Worm (Caenorhabditis elegans): ENCODE measurements around the gene F31F7.2.

The F31F7.2 gene

DNA sequence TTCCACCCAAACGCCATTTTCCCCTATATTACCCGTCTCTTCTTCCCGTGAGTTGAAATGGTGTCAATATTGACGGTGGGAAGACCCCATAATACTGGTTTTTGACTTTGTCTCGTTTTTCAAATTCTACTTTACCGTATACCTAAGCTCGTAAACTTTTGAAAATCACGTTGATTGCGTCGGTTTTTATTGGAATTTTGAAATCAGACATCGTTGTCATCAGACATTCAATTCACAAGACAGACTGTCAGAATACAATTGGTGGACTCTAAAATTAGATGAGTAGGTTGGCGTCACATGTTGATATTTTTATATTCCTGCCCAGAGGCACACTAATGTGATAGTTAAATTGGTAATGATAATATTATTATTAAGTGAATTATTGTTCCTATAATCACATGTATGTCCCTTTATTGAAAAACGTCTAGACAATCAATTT is 38.7 kb upstream of the F31F7.2 start (continued):
- TF ChIP-seq lir-3 (tag; optimal IDR thresholded peaks at IDR 0.05; ENCODE audit: poor library complexity) (peak; percentile 11), nhr-71 (tag; optimal IDR thresholded peaks at IDR 0.05) (peak; percentile 73), nhr-47 (tag; optimal IDR thresholded peaks at IDR 0.05) (peak; percentile 6)

DNA sequence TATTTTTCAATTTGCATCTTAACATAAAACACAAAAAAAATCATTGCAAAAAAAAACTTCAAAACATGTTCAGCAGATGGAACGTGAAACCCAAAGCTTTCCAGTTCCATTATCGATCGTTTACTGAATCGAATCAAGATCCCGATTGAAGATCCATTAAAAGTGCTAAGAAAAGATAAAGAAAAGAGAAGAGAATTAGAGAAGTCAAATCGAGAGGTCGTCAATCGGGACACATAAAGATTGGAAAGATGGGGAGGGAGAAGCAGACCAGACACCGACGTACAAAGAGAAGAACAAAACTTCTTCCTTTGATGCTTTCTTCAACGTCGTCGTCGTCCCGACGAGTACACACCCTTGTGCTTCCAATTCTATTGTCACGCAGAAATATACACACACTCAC is 37.8 kb upstream of the F31F7.2 start:
- TF ChIP-seq efl-1 (optimal IDR thresholded peaks at IDR 0.05) (no peak), efl-1 (GFP tag; optimal IDR thresholded peaks at IDR 0.05 in 1 of 2) (peak in 1 of 2 experiments; percentile 82), nhr-85 (tag) (peak; percentile 72), egl-13 (tag; optimal IDR thresholded peaks at IDR 0.05) (no peak), nhr-71 (tag; optimal IDR thresholded peaks at IDR 0.05) (peak; percentile 38), ceh-82 (tag; optimal IDR thresholded peaks at IDR 0.05) (no peak), fkh-8 (tag; optimal IDR thresholded peaks at IDR 0.05) (no peak), nhr-20 (tag; optimal IDR thresholded peaks at IDR 0.05) (no peak), zip-4 (GFP tag; optimal IDR thresholded peaks at IDR 0.05) (no peak), ceh-90 (tag; optimal IDR thresholded peaks at IDR 0.05) (no peak), hlh-17 (GFP tag; optimal IDR thresholded peaks at IDR 0.05; ENCODE audit: borderline replicate concordance) (no peak), unc-30 (tag; optimal IDR thresholded peaks at IDR 0.05) (no peak), nhr-11 (tag; optimal IDR thresholded peaks at IDR 0.05) (no peak), unc-86 (tag; optimal IDR thresholded peaks at IDR 0.05) (peak; percentile 8), nhr-90 (tag; optimal IDR thresholded peaks at IDR 0.05; ENCODE audit: poor library complexity) (no peak), nhr-237 (tag; optimal IDR thresholded peaks at IDR 0.05) (no peak), sox-4 (tag; optimal IDR thresholded peaks at IDR 0.05) (no peak), hpl-2 (GFP tag; optimal IDR thresholded peaks at IDR 0.05) (no peak), grh-1 (GFP tag; IDR thresholded peaks at IDR 0.05) (no peak), zag-1 (tag; optimal IDR thresholded peaks at IDR 0.05) (no peak), ama-1 (optimal IDR thresholded peaks at IDR 0.05) (no peak), tlp-1 (tag; optimal IDR thresholded peaks at IDR 0.05) (no peak), ztf-4 (tag; optimal IDR thresholded peaks at IDR 0.05) (no peak), rnt-1 (tag; optimal IDR thresholded peaks at IDR 0.05) (no peak), elt-3 (tag; optimal IDR thresholded peaks at IDR 0.05) (peak in 1 of 6 experiments; percentile 11), ceh-8 (GFP tag; optimal IDR thresholded peaks at IDR 0.05) (no peak), elt-2 (tag; optimal IDR thresholded peaks at IDR 0.05) (no peak), snu-23 (GFP tag; optimal IDR thresholded peaks at IDR 0.05) (peak; percentile 6), tbx-2 (tag; optimal IDR thresholded peaks at IDR 0.05) (no peak), blmp-1 (tag; optimal IDR thresholded peaks at IDR 0.05) (peak; percentile 53), aha-1 (tag; optimal IDR thresholded peaks at IDR 0.05) (no peak), mef-2 (tag; optimal IDR thresholded peaks at IDR 0.05) (no peak), mep-1 (tag; optimal IDR thresholded peaks at IDR 0.05) (peak; percentile 52), fkh-10 (GFP tag; optimal IDR thresholded peaks at IDR 0.05) (peak; percentile 44), lin-13 (GFP tag; optimal IDR thresholded peaks at IDR 0.05) (no peak), lsy-2 (tag; optimal IDR thresholded peaks at IDR 0.05) (peak; percentile 2 to 5), jun-1 (tag; optimal IDR thresholded peaks at IDR 0.05) (no peak), lin-14 (GFP tag; optimal IDR thresholded peaks at IDR 0.05) (peak; percentile 63), C16A3.4 (tag; optimal IDR thresholded peaks at IDR 0.05) (no peak), Y116A8C.19 (tag; optimal IDR thresholded peaks at IDR 0.05; ENCODE audit: borderline replicate concordance) (no peak), isw-1 (GFP tag; IDR thresholded peaks at IDR 0.05) (0 out of 2 replicates have a peak, but pooled peaks have one; percentile 5), lin-35 (GFP tag; optimal IDR thresholded peaks at IDR 0.05) (peak in 1 of 2 experiments; percentile 4), egl-27 (tag; optimal IDR thresholded peaks at IDR 0.05) (no peak), mdl-1 (tag; optimal IDR thresholded peaks at IDR 0.05) (no peak), lin-39 (tag; optimal IDR thresholded peaks at IDR 0.05) (no peak)

Data from whole organism, L1 larva.